Worm (Caenorhabditis elegans): ENCODE data around the gene F16G10.11.

DNA sequence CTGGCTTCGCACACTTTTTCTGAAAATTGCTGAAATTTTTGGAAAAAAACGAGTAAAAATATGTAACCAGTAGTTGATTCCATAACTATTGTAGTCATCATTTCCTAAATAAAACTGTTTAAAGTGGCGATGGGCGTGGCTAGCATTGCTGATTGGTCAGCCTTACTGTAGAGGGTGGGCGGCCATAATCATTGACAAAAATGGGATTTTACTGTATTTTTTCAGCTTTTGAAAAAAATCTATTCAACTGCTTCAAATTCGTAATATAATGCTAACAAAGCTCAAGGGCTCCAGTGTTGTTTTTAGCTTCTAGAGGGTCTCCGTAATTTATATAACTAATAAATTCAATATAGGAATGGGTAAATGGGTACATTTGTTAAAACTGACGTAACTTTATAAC lies 13.5 kb downstream of the F16G10.11 start, which contains the start of gene F16G10.7:
- TF ChIP-seq tab-1 (GFP tag; IDR thresholded peaks at IDR 0.05) (no peak), med-1 (GFP tag; optimal IDR thresholded peaks at IDR 0.05; ENCODE audit: insufficient read depth) (no peak), flt-1 (GFP tag; IDR thresholded peaks at IDR 0.05) (no peak), ref-1 (GFP tag; conservative IDR thresholded peaks at IDR 0.05) (no peak), ztf-23 (GFP tag; IDR thresholded peaks at IDR 0.05) (no peak), cog-1 (tag; optimal IDR thresholded peaks at IDR 0.05) (no peak), T22C8.4 (GFP tag; IDR thresholded peaks at IDR 0.05) (no peak), ztf-29 (GFP tag; IDR thresholded peaks at IDR 0.05) (no peak)

Data from whole organism, midembryonic.